Fruit fly (Drosophila melanogaster): Measurements from ENCODE around the gene CG7025.
A peak's percentile ranks its signal among the peaks of the same experiment; 100 is the strongest.

CG7025 gene

DNA sequence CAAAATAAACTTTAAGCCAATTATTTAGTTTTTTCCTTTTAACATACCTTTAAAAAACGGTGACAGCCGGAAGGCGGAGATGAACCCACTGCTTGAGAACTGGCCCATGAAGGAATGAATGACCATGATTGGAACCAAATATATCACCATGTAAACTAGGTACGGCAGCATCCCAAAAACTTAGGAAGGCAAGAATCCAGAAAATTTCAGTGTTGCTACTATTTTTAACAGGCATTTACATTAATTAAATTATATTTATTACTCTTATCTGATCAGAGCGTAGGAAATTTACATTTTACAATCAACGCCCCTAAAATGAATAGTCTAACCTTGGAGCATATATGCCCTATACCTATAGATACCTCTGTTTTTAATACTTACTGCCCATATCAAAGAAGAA, 29.6 kb upstream of the CG7025 start:
- no peak for TF ChIP-seq dsf (GFP tag; optimal IDR thresholded peaks at IDR 0.05; ENCODE audit: borderline replicate concordance)
- TF ChIP-seq Dfd (GFP tag; optimal IDR thresholded peaks at IDR 0.05) = peak; percentile 69

DNA sequence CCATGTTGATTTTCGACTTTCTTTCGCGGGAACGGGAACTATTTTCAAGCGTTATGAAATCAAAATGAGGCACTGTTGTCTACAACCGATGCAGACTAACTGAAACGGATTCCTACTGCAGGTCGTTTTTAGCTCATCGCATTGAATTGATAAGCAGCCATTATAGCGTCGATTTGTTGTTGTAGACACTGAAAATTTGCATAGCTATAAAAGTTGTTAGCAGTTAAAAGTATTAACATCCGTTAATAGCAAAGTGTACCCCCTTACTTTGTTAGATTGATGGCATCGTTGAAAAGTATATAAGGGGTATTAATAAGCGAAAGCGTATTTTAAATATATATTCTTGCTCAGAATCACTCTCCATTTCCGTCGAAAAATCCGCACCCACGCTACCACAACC, 26.9 kb upstream of the CG7025 start, which contains the start of gene CG13793:
TSS of gene CG13793 (minus strand) at position 101 of the 400 bp plus-strand sequence.
- TF ChIP-seq Dif (GFP tag; optimal IDR thresholded peaks at IDR 0.05; ENCODE audit: partially characterized antibody) (no peak), ey (GFP tag; optimal IDR thresholded peaks at IDR 0.05) (no peak), lola (GFP tag; optimal IDR thresholded peaks at IDR 0.05) (no peak), woc (GFP tag; optimal IDR thresholded peaks at IDR 0.05) (no peak), Hr83 (GFP tag; optimal IDR thresholded peaks at IDR 0.05; ENCODE audit: poor library complexity, severe bottlenecking) (no peak), Rel (GFP tag; optimal IDR thresholded peaks at IDR 0.05) (no peak), Rel (tag; optimal IDR thresholded peaks at IDR 0.05) (no peak), sv (GFP tag; optimal IDR thresholded peaks at IDR 0.05) (no peak), Hnf4 (GFP tag; optimal IDR thresholded peaks at IDR 0.05) (no peak), Jra (GFP tag; optimal IDR thresholded peaks at IDR 0.05) (no peak), Abd-B (GFP tag; optimal IDR thresholded peaks at IDR 0.05) (no peak), OdsH (GFP tag; optimal IDR thresholded peaks at IDR 0.05) (no peak), CG9705 (GFP tag; optimal IDR thresholded peaks at IDR 0.05) (no peak), Sp1 (GFP tag; optimal IDR thresholded peaks at IDR 0.05) (no peak), Mio (GFP tag; optimal IDR thresholded peaks at IDR 0.05) (no peak), Myc (optimal IDR thresholded peaks at IDR 0.05) (no peak), dsf (GFP tag; optimal IDR thresholded peaks at IDR 0.05; ENCODE audit: borderline replicate concordance) (no peak), jim (GFP tag; optimal IDR thresholded peaks at IDR 0.05) (no peak), brk (GFP tag; optimal IDR thresholded peaks at IDR 0.05) (no peak)

DNA sequence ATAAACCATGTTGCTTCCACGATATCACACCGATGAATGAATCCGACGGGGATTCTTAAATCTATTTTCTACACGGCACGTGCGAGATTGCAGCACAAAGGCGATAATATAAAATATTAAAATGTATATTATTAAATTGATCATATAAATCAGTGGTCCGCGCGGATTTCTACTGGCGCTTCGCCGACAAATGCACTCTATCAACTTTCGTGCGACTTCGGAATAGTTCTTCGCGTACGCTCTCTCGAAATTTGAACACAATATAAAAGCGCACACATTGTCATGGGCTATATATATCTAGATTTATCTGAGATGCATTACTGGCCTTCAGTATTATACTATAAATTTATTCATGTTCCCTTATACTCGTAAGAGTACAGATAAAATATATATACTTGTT, 24.1 kb upstream of the CG7025 start, which contains the start of gene CG33296:
TSS of gene CG33296 (minus strand) at position 101 of the 400 bp plus-strand sequence.
- TF ChIP-seq Sp1 (GFP tag; optimal IDR thresholded peaks at IDR 0.05) = no peak
- TF ChIP-seq Dfd (GFP tag; optimal IDR thresholded peaks at IDR 0.05) = no peak
- no peak for TF ChIP-seq Hr78 (GFP tag; optimal IDR thresholded peaks at IDR 0.05)
- TF ChIP-seq lola (GFP tag; optimal IDR thresholded peaks at IDR 0.05) = no peak
- TF ChIP-seq pan (optimal IDR thresholded peaks at IDR 0.05) = no peak
- no peak for TF ChIP-seq Myc (optimal IDR thresholded peaks at IDR 0.05)
- no peak for TF ChIP-seq Hr83 (GFP tag; optimal IDR thresholded peaks at IDR 0.05; ENCODE audit: poor library complexity, severe bottlenecking)
- TF ChIP-seq dsf (GFP tag; optimal IDR thresholded peaks at IDR 0.05; ENCODE audit: borderline replicate concordance) = no peak
- TF ChIP-seq CG32264 (GFP tag; optimal IDR thresholded peaks at IDR 0.05) = no peak
- TF ChIP-seq CG9705 (GFP tag; optimal IDR thresholded peaks at IDR 0.05) = no peak
- TF ChIP-seq woc (GFP tag; optimal IDR thresholded peaks at IDR 0.05) = no peak
- TF ChIP-seq h (GFP tag; optimal IDR thresholded peaks at IDR 0.05) = no peak
- TF ChIP-seq GATAd (GFP tag; optimal IDR thresholded peaks at IDR 0.05) = no peak
- TF ChIP-seq ey (GFP tag; optimal IDR thresholded peaks at IDR 0.05) = no peak
- no peak for TF ChIP-seq N (GFP tag; optimal IDR thresholded peaks at IDR 0.05)

- no peak for TF ChIP-seq CrebA (GFP tag; optimal IDR thresholded peaks at IDR 0.05; ENCODE audit: borderline replicate concordance)
- TF ChIP-seq N (GFP tag; optimal IDR thresholded peaks at IDR 0.05) = no peak
- no peak for TF ChIP-seq pan (optimal IDR thresholded peaks at IDR 0.05)
- no peak for TF ChIP-seq HLH106 (tag; optimal IDR thresholded peaks at IDR 0.05)
- TF ChIP-seq OdsH (GFP tag; optimal IDR thresholded peaks at IDR 0.05) = no peak
- no peak for TF ChIP-seq brk (GFP tag; optimal IDR thresholded peaks at IDR 0.05)
- TF ChIP-seq Hr78 (GFP tag; optimal IDR thresholded peaks at IDR 0.05) = no peak
- no peak for TF ChIP-seq GATAd (GFP tag; optimal IDR thresholded peaks at IDR 0.05)
- TF ChIP-seq CG32264 (GFP tag; optimal IDR thresholded peaks at IDR 0.05) = no peak
- TF ChIP-seq Vsx2 (GFP tag; optimal IDR thresholded peaks at IDR 0.05; ENCODE audit: partially characterized antibody) = no peak
These were observed 18.7 kb upstream of the CG7025 start for dm6 chr2L:7711034-7711685.

DNA sequence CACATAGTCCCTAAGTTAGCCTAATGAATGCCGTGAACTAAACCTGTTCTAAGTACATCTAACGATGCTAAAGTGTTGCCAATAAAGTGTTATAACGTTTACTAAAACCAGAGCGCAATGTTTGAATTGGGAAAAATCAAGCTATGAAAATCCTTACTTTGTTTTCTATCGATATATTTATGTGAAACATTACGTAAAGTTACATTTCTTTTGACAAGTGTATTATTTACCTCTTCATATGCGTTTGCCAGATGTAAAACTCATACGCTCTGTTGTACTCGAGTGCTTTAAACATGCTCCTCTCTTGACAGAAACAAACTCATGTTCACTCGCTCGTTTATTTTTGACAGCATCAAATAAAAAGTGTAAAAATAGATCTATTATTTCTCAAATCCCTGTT, 18.1 kb upstream of the CG7025 start, which contains the start of gene Ntl:
TSS of gene Ntl (plus strand) at position 301 of the 400 bp plus-strand sequence.
- no peak for TF ChIP-seq dsf (GFP tag; optimal IDR thresholded peaks at IDR 0.05; ENCODE audit: borderline replicate concordance)
- no peak for TF ChIP-seq foxo (GFP tag; optimal IDR thresholded peaks at IDR 0.05)
- TF ChIP-seq psq (GFP tag; optimal IDR thresholded peaks at IDR 0.05) = no peak
- no peak for TF ChIP-seq woc (GFP tag; optimal IDR thresholded peaks at IDR 0.05)
- TF ChIP-seq Hr83 (GFP tag; optimal IDR thresholded peaks at IDR 0.05; ENCODE audit: poor library complexity, severe bottlenecking) = no peak
- TF ChIP-seq CG32264 (GFP tag; optimal IDR thresholded peaks at IDR 0.05) = no peak
- TF ChIP-seq sv (GFP tag; optimal IDR thresholded peaks at IDR 0.05) = no peak
- no peak for TF ChIP-seq Vsx2 (GFP tag; optimal IDR thresholded peaks at IDR 0.05; ENCODE audit: partially characterized antibody)
- no peak for TF ChIP-seq Sp1 (GFP tag; optimal IDR thresholded peaks at IDR 0.05)
- TF ChIP-seq h (GFP tag; optimal IDR thresholded peaks at IDR 0.05) = no peak
- no peak for TF ChIP-seq jim (GFP tag; optimal IDR thresholded peaks at IDR 0.05)
- no peak for TF ChIP-seq OdsH (GFP tag; optimal IDR thresholded peaks at IDR 0.05)
- no peak for TF ChIP-seq Dfd (GFP tag; optimal IDR thresholded peaks at IDR 0.05)
- no peak for TF ChIP-seq rgr (GFP tag; optimal IDR thresholded peaks at IDR 0.05)
